Fruit fly (Drosophila melanogaster) whole organism, embryonic: Measurements from ENCODE around the gene CG6659.

Source experiments
- Atf6 ChIP-seq: fragments of 200-800 bp; sonication (Bioruptor generic); IDR thresholded peaks from 2 replicates; pipeline ENCODE4 v1.3.6; 2022; ENCODE audit warnings: missing biosample characterization, missing genetic modification characterization
- BEAF-32 ChIP-seq: fragments of 200-800 bp; sonication (Bioruptor generic); optimal IDR thresholded peaks from 3 replicates; lab custom pipeline; 2017; ENCODE audit warnings: missing biosample characterization, missing genetic modification characterization, mild to moderate bottlenecking, moderate library complexity, missing genetic modification reagents
- Bdp1 ChIP-seq: fragments of 200-800 bp; sonication (Bioruptor generic); optimal IDR thresholded peaks from 3 replicates; lab custom pipeline; 2016; ENCODE audit warnings: missing biosample characterization, missing genetic modification characterization
- CG11085 ChIP-seq: fragments of 200-800 bp; sonication (Bioruptor generic); IDR thresholded peaks from 2 replicates; pipeline ENCODE4 v1.3.6; 2022; ENCODE audit warnings: missing biosample characterization, missing genetic modification characterization
- CG11560 ChIP-seq: fragments of 200-800 bp; sonication (Bioruptor generic); IDR thresholded peaks from 3 replicates; pipeline ENCODE4 v1.3.6; 2022; ENCODE audit warnings: missing biosample characterization, missing genetic modification characterization
- CG13287 ChIP-seq: fragments of 200-800 bp; sonication (Bioruptor generic); IDR thresholded peaks from 2 replicates; pipeline ENCODE4 v1.3.6; 2022; ENCODE audit warnings: missing biosample characterization, missing genetic modification characterization; ENCODE audit not compliant: partially characterized antibody
- CG13624 ChIP-seq: fragments of 200-800 bp; sonication (Bioruptor generic); optimal IDR thresholded peaks from 2 replicates; lab custom pipeline; 2016; ENCODE audit warnings: missing biosample characterization, missing genetic modification characterization
- CG1603 ChIP-seq: fragments of 200-800 bp; sonication (Bioruptor generic); optimal IDR thresholded peaks from 2 replicates; lab custom pipeline; 2019; ENCODE audit warnings: missing biosample characterization, mild to moderate bottlenecking, missing genetic modification characterization, moderate library complexity
- CG16863 ChIP-seq: fragments of 200-800 bp; sonication (Bioruptor generic); optimal IDR thresholded peaks from 3 replicates; lab custom pipeline; 2016; ENCODE audit warnings: missing biosample characterization, missing genetic modification characterization
- CG17186 ChIP-seq: fragments of 200-800 bp; sonication (Bioruptor generic); optimal IDR thresholded peaks from 3 replicates; lab custom pipeline; 2017; ENCODE audit warnings: missing biosample characterization, missing genetic modification reagents, missing genetic modification characterization
- CG17361 ChIP-seq: fragments of 200-800 bp; sonication (Bioruptor generic); IDR thresholded peaks from 3 replicates; pipeline ENCODE4 v1.3.6; 2022; ENCODE audit warnings: missing biosample characterization, missing genetic modification characterization
- CG18476 ChIP-seq: fragments of 200-800 bp; sonication (Bioruptor generic); optimal IDR thresholded peaks from 2 replicates; lab custom pipeline; 2016; ENCODE audit warnings: missing biosample characterization, mild to moderate bottlenecking, missing genetic modification characterization
- CG18599 ChIP-seq: fragments of 200-800 bp; sonication (Bioruptor generic); optimal IDR thresholded peaks from 3 replicates; lab custom pipeline; 2017; ENCODE audit warnings: missing biosample characterization, missing genetic modification characterization, mild to moderate bottlenecking, moderate library complexity, missing genetic modification reagents
- CG18764 ChIP-seq: fragments of 200-800 bp; sonication (Bioruptor generic); optimal IDR thresholded peaks from 3 replicates; lab custom pipeline; 2016; ENCODE audit warnings: missing biosample characterization, missing genetic modification characterization
- CG32767 ChIP-seq: fragments of 200-800 bp; sonication (Bioruptor generic); IDR thresholded peaks from 2 replicates; pipeline ENCODE4 v1.3.6; 2022; ENCODE audit warnings: missing biosample characterization, missing genetic modification characterization
- CG34422 ChIP-seq: fragments of 200-800 bp; sonication (Bioruptor generic); IDR thresholded peaks from 3 replicates; pipeline ENCODE4 v1.3.6; 2022; ENCODE audit warnings: missing biosample characterization, missing genetic modification characterization
- CG6654 ChIP-seq: fragments of 200-800 bp; sonication (Bioruptor generic); optimal IDR thresholded peaks from 2 replicates; lab custom pipeline; 2017; ENCODE audit warnings: missing biosample characterization, mild to moderate bottlenecking, missing genetic modification characterization
- Dek ChIP-seq: fragments of 200-800 bp; sonication (Bioruptor generic); optimal IDR thresholded peaks from 3 replicates; lab custom pipeline; 2019; ENCODE audit warnings: missing biosample characterization, mild to moderate bottlenecking, missing genetic modification characterization, moderate library complexity
- Doc2 ChIP-seq: fragments of 200-800 bp; sonication (Bioruptor generic); IDR thresholded peaks from 2 replicates; pipeline ENCODE4 v1.3.6; 2022; ENCODE audit warnings: missing biosample characterization, missing genetic modification characterization
- Doc3 ChIP-seq: fragments of 200-800 bp; sonication (Bioruptor generic); IDR thresholded peaks from 3 replicates; pipeline ENCODE4 v1.3.6; 2022; ENCODE audit warnings: missing biosample characterization, missing genetic modification characterization; ENCODE audit not compliant: partially characterized antibody
- Hand ChIP-seq: fragments of 200-800 bp; sonication (Bioruptor generic); optimal IDR thresholded peaks from 2 replicates; lab custom pipeline; 2017; ENCODE audit warnings: mild to moderate bottlenecking, missing biosample characterization, missing genetic modification reagents, missing genetic modification characterization
- MBD-R2 ChIP-seq: fragments of 200-800 bp; sonication (Bioruptor generic); IDR thresholded peaks from 2 replicates; pipeline ENCODE4 v1.3.6; 2022; ENCODE audit warnings: missing biosample characterization, missing genetic modification characterization
- MESR4 ChIP-seq: fragments of 200-800 bp; sonication (Bioruptor generic); optimal IDR thresholded peaks from 2 replicates; lab custom pipeline; 2018; ENCODE audit warnings: missing biosample characterization, mild to moderate bottlenecking, missing genetic modification characterization, moderate library complexity
- Mad ChIP-seq: fragments of 200-800 bp; sonication (Bioruptor generic); optimal IDR thresholded peaks from 2 replicates; lab custom pipeline; 2016; ENCODE audit warnings: missing biosample characterization, missing genetic modification characterization
- Med ChIP-seq: fragments of 200-800 bp; sonication (Bioruptor generic); peaks from one replicate; lab custom pipeline; 2016; ENCODE audit warnings: missing biosample characterization, missing genetic modification characterization, mild to moderate bottlenecking, inconsistent platforms, moderate library complexity
- Scr ChIP-seq: fragments of 200-800 bp; sonication (Bioruptor generic); IDR thresholded peaks from 2 replicates; pipeline ENCODE4 v1.3.6; 2022; ENCODE audit warnings: missing biosample characterization, missing genetic modification characterization; ENCODE audit not compliant: partially characterized antibody
- Sin3A ChIP-seq: fragments of >200 bp; optimal IDR thresholded peaks from 2 replicates; lab custom pipeline; 2018
- Sry-δ ChIP-seq: fragments of 200-800 bp; sonication (Bioruptor generic); optimal IDR thresholded peaks from 2 replicates; lab custom pipeline; 2016; ENCODE audit warnings: missing biosample characterization, missing genetic modification characterization
- Vsx1 ChIP-seq: fragments of 200-800 bp; sonication (Bioruptor generic); optimal IDR thresholded peaks from 2 replicates; lab custom pipeline; 2017; ENCODE audit warnings: missing biosample characterization, mild to moderate bottlenecking, missing genetic modification characterization, missing genetic modification reagents
- al ChIP-seq: fragments of 200-800 bp; sonication (Bioruptor generic); IDR thresholded peaks from 2 replicates; pipeline ENCODE4 v1.3.6; 2022; ENCODE audit warnings: missing biosample characterization, missing genetic modification characterization
- bbx ChIP-seq: fragments of 200-800 bp; sonication (Bioruptor generic); IDR thresholded peaks from 2 replicates; pipeline ENCODE4 v1.3.6; 2022; ENCODE audit warnings: missing biosample characterization, missing genetic modification characterization; ENCODE audit not compliant: partially characterized antibody
- bowl ChIP-seq: fragments of 200-800 bp; sonication (Bioruptor generic); IDR thresholded peaks from 2 replicates; pipeline ENCODE4 v1.3.6; 2022; ENCODE audit warnings: missing biosample characterization, missing genetic modification characterization
- dmrt11E ChIP-seq: fragments of 200-800 bp; sonication (Bioruptor generic); optimal IDR thresholded peaks from 3 replicates; lab custom pipeline; 2018; ENCODE audit warnings: missing biosample characterization, mild to moderate bottlenecking, missing genetic modification characterization, moderate library complexity
- exex ChIP-seq: fragments of 200-800 bp; sonication (Bioruptor generic); optimal IDR thresholded peaks from 4 replicates; lab custom pipeline; 2018; ENCODE audit warnings: missing biosample characterization, mild to moderate bottlenecking, missing genetic modification characterization, moderate library complexity
- gsb ChIP-seq: fragments of 200-800 bp; sonication (Bioruptor generic); IDR thresholded peaks from 2 replicates; pipeline ENCODE4 v1.3.6; 2022; ENCODE audit warnings: missing biosample characterization, missing genetic modification characterization
- h ChIP-seq: fragments of >200 bp; optimal IDR thresholded peaks from 2 replicates; lab custom pipeline; 2017
- hth ChIP-seq: fragments of >200 bp; optimal IDR thresholded peaks from 2 replicates; lab custom pipeline; 2017; ENCODE audit warnings: inconsistent platforms
- lbe ChIP-seq: fragments of 200-800 bp; sonication (Bioruptor generic); optimal IDR thresholded peaks from 2 replicates; lab custom pipeline; 2016; ENCODE audit warnings: missing biosample characterization, mild to moderate bottlenecking, missing genetic modification characterization
- luna ChIP-seq: fragments of 200-800 bp; sonication (Bioruptor generic); optimal IDR thresholded peaks from 2 replicates; lab custom pipeline; 2016; ENCODE audit warnings: missing biosample characterization, missing genetic modification characterization
- maf-S ChIP-seq: fragments of 200-800 bp; sonication (Bioruptor generic); optimal IDR thresholded peaks from 2 replicates; lab custom pipeline; 2016; ENCODE audit warnings: missing biosample characterization, missing genetic modification characterization
- oc ChIP-seq: fragments of 200-800 bp; sonication (Bioruptor generic); optimal IDR thresholded peaks from 2 replicates; lab custom pipeline; 2018; ENCODE audit warnings: missing biosample characterization, mild to moderate bottlenecking, missing genetic modification characterization, moderate library complexity
- pb ChIP-seq: fragments of 200-800 bp; sonication (Bioruptor generic); optimal IDR thresholded peaks from 3 replicates; lab custom pipeline; 2016; ENCODE audit warnings: missing biosample characterization, missing genetic modification characterization
- pho ChIP-seq: fragments of 200-800 bp; sonication (Bioruptor generic); optimal IDR thresholded peaks from 2 replicates; lab custom pipeline; 2016; ENCODE audit warnings: missing biosample characterization, missing genetic modification characterization
- psq ChIP-seq: fragments of 200-800 bp; sonication (Bioruptor generic); optimal IDR thresholded peaks from 2 replicates; lab custom pipeline; 2017; ENCODE audit warnings: missing biosample characterization, missing genetic modification characterization
- pzg ChIP-seq: fragments of 200-800 bp; sonication (Bioruptor generic); optimal IDR thresholded peaks from 3 replicates; lab custom pipeline; 2018; ENCODE audit warnings: missing biosample characterization, mild to moderate bottlenecking, missing genetic modification characterization, moderate library complexity
- run ChIP-seq: fragments of 200-800 bp; sonication (Bioruptor generic); optimal IDR thresholded peaks from 3 replicates; lab custom pipeline; 2018; ENCODE audit warnings: missing biosample characterization, mild to moderate bottlenecking, missing genetic modification characterization
- slbo ChIP-seq: fragments of 200-800 bp; sonication (Bioruptor generic); IDR thresholded peaks from 2 replicates; pipeline ENCODE4 v1.3.6; 2022; ENCODE audit warnings: missing biosample characterization, missing genetic modification characterization
- sna ChIP-seq: fragments of 200-800 bp; sonication (Bioruptor generic); IDR thresholded peaks from 2 replicates; pipeline ENCODE4 v1.3.6; 2022; ENCODE audit warnings: missing biosample characterization, missing genetic modification characterization; ENCODE audit not compliant: partially characterized antibody
- stwl ChIP-seq: fragments of 200-800 bp; sonication (Bioruptor generic); optimal IDR thresholded peaks from 3 replicates; lab custom pipeline; 2018; ENCODE audit warnings: missing biosample characterization, mild to moderate bottlenecking, missing genetic modification characterization, moderate library complexity
- tx ChIP-seq: fragments of 200-800 bp; sonication (Bioruptor generic); optimal IDR thresholded peaks from 2 replicates; lab custom pipeline; 2016; ENCODE audit warnings: missing biosample characterization, missing genetic modification characterization
- usp ChIP-seq: fragments of >200 bp; optimal IDR thresholded peaks from 2 replicates; lab custom pipeline; 2017; ENCODE audit warnings: missing biosample characterization, missing genetic modification characterization
- wek ChIP-seq: fragments of 200-800 bp; sonication (Bioruptor generic); optimal IDR thresholded peaks from 3 replicates; lab custom pipeline; 2018; ENCODE audit warnings: missing biosample characterization, mild to moderate bottlenecking, missing genetic modification characterization, moderate library complexity

The CG6659 gene

dm6 chrX:18657012-18657411 is at the start of gene CG6659:
Gene CG6659, minus strand, starts transcription at chrX:18657286.
- TF ChIP-seq CG16863 (no peak), pb (no peak), tx (no peak), psq (no peak), oc (no peak), Sry-δ (GFP tag; lab: Kevin White, UChicago) (no peak), CG11560 (tag; lab: Robert Waterston, UW) (no peak), luna (GFP tag; lab: Kevin White, UChicago) (no peak), gsb (no peak), CG18476 (no peak), wek (GFP tag; lab: Kevin White, UChicago) (no peak), bbx (GFP tag; lab: Robert Waterston, UW) (0 out of 2 replicates have a peak, but pooled peaks have one; percentile 22), bowl (GFP tag; lab: Robert Waterston, UW) (0 out of 2 replicates have a peak, but pooled peaks have one; percentile 19), lbe (GFP tag; lab: Kevin White, UChicago) (no peak), pzg (GFP tag; lab: Kevin White, UChicago) (peak; percentile 42), exex (tag; lab: Kevin White, UChicago) (no peak), Doc2 (GFP tag; lab: Robert Waterston, UW) (no peak), CG1603 (tag; lab: Kevin White, UChicago) (no peak), CG18764 (GFP tag; lab: Kevin White, UChicago) (no peak), maf-S (GFP tag; lab: Kevin White, UChicago) (no peak), pho (GFP tag; lab: Kevin White, UChicago) (no peak), Doc3 (GFP tag; lab: Robert Waterston, UW) (peak; percentile 16; the same call in 1 of the 3 replicates), Sin3A (peak; percentile 28), dmrt11E (no peak), Dek (tag; lab: Kevin White, UChicago) (no peak), stwl (tag; lab: Kevin White, UChicago) (peak; percentile 11), Hand (no peak), CG13287 (GFP tag; lab: Robert Waterston, UW) (peak; percentile 15), Bdp1 (GFP tag; lab: Kevin White, UChicago) (no peak), Scr (0 out of 2 replicates have a peak, but pooled peaks have one; percentile 30), h (no peak), MBD-R2 (GFP tag; lab: Robert Waterston, UW) (peak; percentile 88), CG34422 (0 out of 3 replicates have a peak, but pooled peaks have one; percentile 33), CG11085 (no peak), hth (no peak), CG13624 (no peak), sna (GFP tag; lab: Robert Waterston, UW) (peak; percentile 46; the same call in 1 of the 2 replicates), al (GFP tag; lab: Robert Waterston, UW) (no peak), slbo (no peak), Atf6 (GFP tag; lab: Robert Waterston, UW) (no peak), run (tag; lab: Kevin White, UChicago) (no peak), Vsx1 (GFP tag; lab: Kevin White, UChicago) (no peak), MESR4 (GFP tag; lab: Kevin White, UChicago) (peak; percentile 55), CG6654 (GFP tag; lab: Kevin White, UChicago) (no peak), CG32767 (GFP tag; lab: Robert Waterston, UW) (no peak), BEAF-32 (peak; percentile 47), Mad (GFP tag; lab: Kevin White, UChicago) (no peak), CG18599 (no peak), Med (GFP tag; lab: Kevin White, UChicago) (peak; percentile 53), CG17361 (no peak), usp (GFP tag; lab: Kevin White, UChicago) (no peak), CG17186 (GFP tag; lab: Kevin White, UChicago) (no peak)
